Worm (Caenorhabditis elegans) whole organism, young adult: ENCODE measurements around the gene Y45G5AM.5.

Experiments
- ztf-22 ChIP-seq: fragments of 200-800 bp; sonication (Bioruptor generic); optimal IDR thresholded peaks from 2 replicates; lab custom pipeline; 2018; ENCODE audit warnings: mild to moderate bottlenecking, missing genetic modification characterization, moderate library complexity, missing compliant biosample characterization

The Y45G5AM.5 gene

ce11 chrV:4204421-4204820, 44.2 kb downstream of the Y45G5AM.5 start, which contains the start of gene H43I07.1:
TSS of gene H43I07.1 (plus strand) at chrV:4204721.
- no peak for TF ChIP-seq ztf-22 (GFP tag; lab: Kevin White, UChicago)
